Worm (Caenorhabditis elegans): ENCODE measurements around the gene ZK662.2.

ce11 chrX:15736419-15736818 lies 39.9 kb downstream of the ZK662.2 start:
- no peak for TF ChIP-seq cog-1 (tag; optimal IDR thresholded peaks at IDR 0.05)
- TF ChIP-seq flt-1 (GFP tag; IDR thresholded peaks at IDR 0.05): no peak
- TF ChIP-seq T22C8.4 (GFP tag; IDR thresholded peaks at IDR 0.05): peak; percentile 90
- no peak for TF ChIP-seq ref-1 (GFP tag; conservative IDR thresholded peaks at IDR 0.05)
- no peak for TF ChIP-seq tab-1 (GFP tag; IDR thresholded peaks at IDR 0.05)
- TF ChIP-seq ztf-23 (GFP tag; IDR thresholded peaks at IDR 0.05): 0 out of 2 replicates have a peak, but pooled peaks have one; percentile 36
- no peak for TF ChIP-seq ztf-29 (GFP tag; IDR thresholded peaks at IDR 0.05)
- no peak for TF ChIP-seq klf-2 (GFP tag; conservative IDR thresholded peaks at IDR 0.05)
